Worm (Caenorhabditis elegans) whole organism, L4 larva: ENCODE measurements around the gene ins-17.

Experiments
- F10B5.3 ChIP-seq: sonication (generic microtip); optimal IDR thresholded peaks from 2 replicates; lab custom pipeline; 2016; ENCODE audit warnings: mild to moderate bottlenecking, missing genetic modification characterization, missing compliant biosample characterization
- F44E2.7 ChIP-seq: fragments of 200-800 bp; sonication (Bioruptor generic); IDR thresholded peaks from 2 replicates; pipeline ENCODE4 v2.1.2; 2022; ENCODE audit warnings: missing genetic modification characterization, missing compliant biosample characterization
- F49E8.2 ChIP-seq: sonication (generic microtip); optimal IDR thresholded peaks from 2 replicates; lab custom pipeline; 2016; ENCODE audit warnings: missing compliant biosample characterization, mild to moderate bottlenecking, missing genetic modification characterization, borderline replicate concordance
- aha-1 ChIP-seq: fragments of 150-350 bp; peaks from one replicate; lab custom pipeline; 2014; ENCODE audit warnings: missing biosample characterization, missing genetic modification characterization
- ama-1 ChIP-seq: fragments of 150-350 bp; optimal IDR thresholded peaks from 2 replicates; lab custom pipeline; 2014; ENCODE audit warnings: inconsistent platforms, mixed read lengths
- ceh-32 ChIP-seq: sonication (generic microtip); optimal IDR thresholded peaks from 2 replicates; lab custom pipeline; 2016; ENCODE audit warnings: mild to moderate bottlenecking, missing genetic modification characterization, missing compliant biosample characterization; ENCODE audit not compliant: poor library complexity
- ceh-44 ChIP-seq: fragments of 200-800 bp; sonication (Bioruptor generic); IDR thresholded peaks from 2 replicates; pipeline ENCODE4 v1.3.6; 2022; ENCODE audit warnings: missing genetic modification reagents, missing genetic modification characterization, missing compliant biosample characterization
- ceh-62 ChIP-seq: sonication (generic microtip); optimal IDR thresholded peaks from 2 replicates; lab custom pipeline; 2017; ENCODE audit warnings: missing biosample characterization, missing genetic modification characterization
- ceh-82 ChIP-seq: sonication (generic microtip); optimal IDR thresholded peaks from 2 replicates; lab custom pipeline; 2017; ENCODE audit warnings: missing biosample characterization, missing genetic modification characterization
- ces-1 ChIP-seq: fragments of 150-350 bp; sonication (generic microtip); optimal IDR thresholded peaks from 4 replicates; lab custom pipeline; 2014; ENCODE audit warnings: missing biosample characterization, missing genetic modification reagents, missing genetic modification characterization
- ctbp-1 ChIP-seq: fragments of 200-800 bp; sonication (Bioruptor generic); IDR thresholded peaks from 2 replicates; pipeline ENCODE4 v1.3.6; 2022; ENCODE audit warnings: missing genetic modification reagents, missing genetic modification characterization, missing compliant biosample characterization
- daf-12 ChIP-seq: fragments of 150-350 bp; optimal IDR thresholded peaks from 2 replicates; lab custom pipeline; 2014; ENCODE audit warnings: missing biosample characterization, missing genetic modification reagents, missing genetic modification characterization
- daf-8 ChIP-seq: fragments of 200-800 bp; sonication (Bioruptor generic); IDR thresholded peaks from 2 replicates; pipeline ENCODE4 v1.3.6; 2022; ENCODE audit warnings: missing genetic modification characterization, missing compliant biosample characterization
- dmd-8 ChIP-seq: fragments of 200-800 bp; sonication (Bioruptor generic); IDR thresholded peaks from 2 replicates; pipeline ENCODE4 v1.3.6; 2022; ENCODE audit warnings: missing genetic modification characterization, missing compliant biosample characterization
- dmd-9 ChIP-seq: fragments of 200-800 bp; sonication (Bioruptor generic); IDR thresholded peaks from 2 replicates; pipeline ENCODE4 v1.3.6; 2022; ENCODE audit warnings: missing genetic modification reagents, missing genetic modification characterization, missing compliant biosample characterization
- dve-1 ChIP-seq: sonication (generic microtip); optimal IDR thresholded peaks from 2 replicates; lab custom pipeline; 2017; ENCODE audit warnings: antibody characterized with exemption, mild to moderate bottlenecking, missing genetic modification characterization, missing compliant biosample characterization; ENCODE audit not compliant: insufficient read depth
- fos-1 ChIP-seq: fragments of 150-350 bp; optimal IDR thresholded peaks from 2 replicates; lab custom pipeline; 2014; ENCODE audit warnings: missing biosample characterization, missing genetic modification characterization
- hif-1 ChIP-seq, 2 experiments: sonication (generic microtip); optimal IDR thresholded peaks; 2 replicates each; lab custom pipeline; 2016 to 2017; ENCODE audit warnings: missing compliant biosample characterization in 2 of 2, missing genetic modification characterization in 2 of 2, missing genetic modification reagents in 2 of 2, missing genotype in 2 of 2, mild to moderate bottlenecking in 1 of 2
- jun-1 ChIP-seq: fragments of 150-350 bp; optimal IDR thresholded peaks from 2 replicates; lab custom pipeline; 2014; ENCODE audit warnings: missing biosample characterization, missing genetic modification reagents, missing genetic modification characterization
- lin-1 ChIP-seq: fragments of 200-800 bp; sonication (Bioruptor generic); IDR thresholded peaks from 2 replicates; pipeline ENCODE4 v1.3.6; 2022; ENCODE audit warnings: missing genetic modification reagents, missing genetic modification characterization, missing compliant biosample characterization
- lin-15B ChIP-seq: fragments of 150-350 bp; sonication (generic microtip); optimal IDR thresholded peaks from 3 replicates; lab custom pipeline; 2014; ENCODE audit warnings: missing biosample characterization, missing genetic modification characterization
- lin-29 ChIP-seq: fragments of 200-800 bp; sonication (Bioruptor generic); IDR thresholded peaks from 2 replicates; pipeline ENCODE4 v1.3.6; 2022; ENCODE audit warnings: missing genetic modification reagents, missing genetic modification characterization, missing compliant biosample characterization
- madf-5 ChIP-seq, 2 experiments: fragments of 200-800 bp; sonication (Bioruptor generic); IDR thresholded peaks; 2 replicates each; pipeline ENCODE4 v1.3.6; 2022; ENCODE audit warnings: missing compliant biosample characterization in 2 of 2, missing genetic modification characterization in 2 of 2
- mdt-29 ChIP-seq: fragments of 200-800 bp; sonication (Bioruptor generic); IDR thresholded peaks from 2 replicates; pipeline ENCODE4 v1.3.6; 2022; ENCODE audit warnings: missing genetic modification reagents, missing genetic modification characterization, missing compliant biosample characterization
- mep-1 ChIP-seq: fragments of 150-350 bp; sonication (generic microtip); optimal IDR thresholded peaks from 3 replicates; lab custom pipeline; 2014; ENCODE audit warnings: missing biosample characterization, missing genetic modification characterization
- mes-2 ChIP-seq: sonication (generic microtip); optimal IDR thresholded peaks from 2 replicates; lab custom pipeline; 2016; ENCODE audit warnings: missing genotype, mild to moderate bottlenecking, missing genetic modification characterization, missing compliant biosample characterization; ENCODE audit not compliant: poor library complexity, severe bottlenecking
- mxl-2 ChIP-seq: fragments of 200-800 bp; sonication (Bioruptor generic); conservative IDR thresholded peaks from 2 replicates; pipeline ENCODE4 v1.3.6; 2022; ENCODE audit warnings: missing genetic modification reagents, missing genetic modification characterization, missing compliant biosample characterization
- nhr-102 ChIP-seq: sonication (generic microtip); optimal IDR thresholded peaks from 2 replicates; lab custom pipeline; 2016; ENCODE audit warnings: mild to moderate bottlenecking, missing genetic modification characterization, moderate library complexity, missing compliant biosample characterization
- nhr-111 ChIP-seq: fragments of 200-800 bp; sonication (Bioruptor generic); optimal IDR thresholded peaks from 2 replicates; lab custom pipeline; 2018; ENCODE audit warnings: mild to moderate bottlenecking, missing genetic modification characterization, missing compliant biosample characterization
- nhr-237 ChIP-seq: sonication (generic microtip); optimal IDR thresholded peaks from 2 replicates; lab custom pipeline; 2017; ENCODE audit warnings: missing biosample characterization, missing genetic modification characterization
- nhr-28 ChIP-seq: fragments of 150-350 bp; optimal IDR thresholded peaks from 2 replicates; lab custom pipeline; 2014; ENCODE audit warnings: missing biosample characterization, missing genetic modification characterization
- nhr-48 ChIP-seq: sonication (generic microtip); optimal IDR thresholded peaks from 2 replicates; lab custom pipeline; 2016; ENCODE audit warnings: mild to moderate bottlenecking, missing genetic modification characterization, missing compliant biosample characterization
- nhr-76 ChIP-seq: fragments of 150-350 bp; optimal IDR thresholded peaks from 2 replicates; lab custom pipeline; 2014; ENCODE audit warnings: missing biosample characterization, missing genetic modification characterization
- pha-4 ChIP-seq, 2 experiments: fragments of 150-350 bp in 1 of 2; fragments of 200-800 bp in 1 of 2; sonication (Bioruptor generic) in 1 of 2; IDR thresholded peaks in 1 of 2; optimal IDR thresholded peaks in 1 of 2; 2 replicates each; pipeline versions ENCODE4 v1.3.6 to Lab custom; 2014 to 2022; ENCODE audit warnings: missing genetic modification characterization in 2 of 2, missing genetic modification reagents in 2 of 2, missing biosample characterization in 1 of 2, missing compliant biosample characterization in 1 of 2
- rbr-2 ChIP-seq: sonication (generic microtip); optimal IDR thresholded peaks from 2 replicates; lab custom pipeline; 2016; ENCODE audit warnings: missing genotype, missing genetic modification characterization, missing compliant biosample characterization
- sdz-12 ChIP-seq: fragments of 200-800 bp; sonication (Bioruptor generic); optimal IDR thresholded peaks from 2 replicates; lab custom pipeline; 2018; ENCODE audit warnings: mild to moderate bottlenecking, missing genetic modification characterization, missing compliant biosample characterization
- set-16 ChIP-seq: fragments of 200-800 bp; sonication (Bioruptor generic); IDR thresholded peaks from 2 replicates; pipeline ENCODE4 v1.3.6; 2022; ENCODE audit warnings: missing genetic modification reagents, missing genetic modification characterization, missing compliant biosample characterization
- skn-1 ChIP-seq: fragments of 150-350 bp; optimal IDR thresholded peaks from 2 replicates; lab custom pipeline; 2014; ENCODE audit warnings: missing biosample characterization, missing genetic modification characterization
- tag-97 ChIP-seq: fragments of 200-800 bp; sonication (Bioruptor generic); IDR thresholded peaks from 2 replicates; pipeline ENCODE4 v1.3.6; 2022; ENCODE audit warnings: missing genetic modification characterization, missing compliant biosample characterization
- unc-39 ChIP-seq: sonication (generic microtip); optimal IDR thresholded peaks from 2 replicates; lab custom pipeline; 2017; ENCODE audit warnings: missing biosample characterization, missing genetic modification characterization
- unc-62 ChIP-seq, 3 experiments: fragments of 150-350 bp in 1 of 3; sonication (generic microtip); optimal IDR thresholded peaks in 2 of 3; peaks in 1 of 3; 1 replicate in 1 of 3; 2 replicates in 2 of 3; lab custom pipeline; 2014 to 2017; ENCODE audit warnings: missing biosample characterization in 3 of 3, missing genetic modification characterization in 3 of 3, missing genetic modification reagents in 3 of 3, missing genotype in 1 of 3

The ins-17 gene

DNA sequence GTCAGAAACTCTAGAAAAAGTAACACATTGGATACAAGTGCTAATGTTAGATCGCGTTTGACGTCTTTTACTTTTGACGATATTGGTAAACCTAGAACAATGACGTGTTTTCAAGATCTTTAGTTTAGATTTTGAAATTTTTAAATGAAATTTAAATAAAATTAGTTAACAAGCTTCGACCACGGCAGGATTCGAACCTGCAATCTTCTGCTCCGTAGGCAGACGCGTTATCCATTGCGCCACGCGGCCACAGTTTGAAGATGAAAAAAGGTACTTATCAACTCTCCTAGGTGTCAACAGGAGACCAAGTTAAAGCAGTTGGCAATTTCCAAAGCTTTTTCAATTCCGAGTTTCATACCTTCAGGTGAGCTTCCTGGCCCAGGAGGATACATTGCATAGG is 28.0 kb downstream of the ins-17 start (continued):
- TF ChIP-seq pha-4 (GFP tag; IDR thresholded peaks at IDR 0.05; lab: Robert Waterston, UW) (peak; percentile 41; the same call in 1 of the 2 replicates), pha-4 (tag; optimal IDR thresholded peaks at IDR 0.05; lab: Kevin White, UChicago) (no peak), ceh-32 (tag; lab: Kevin White, UChicago) (no peak), skn-1 (no peak), tag-97 (GFP tag; lab: Robert Waterston, UW) (no peak), mxl-2 (GFP tag; lab: Robert Waterston, UW) (no peak), lin-29 (GFP tag; lab: Robert Waterston, UW) (no peak), nhr-76 (no peak), nhr-237 (no peak), nhr-111 (GFP tag; lab: Kevin White, UChicago) (no peak), hif-1 (tag; optimal IDR thresholded peaks at IDR 0.05; lab: Kevin White, UChicago) (no peak), nhr-102 (peak; percentile 26)

DNA sequence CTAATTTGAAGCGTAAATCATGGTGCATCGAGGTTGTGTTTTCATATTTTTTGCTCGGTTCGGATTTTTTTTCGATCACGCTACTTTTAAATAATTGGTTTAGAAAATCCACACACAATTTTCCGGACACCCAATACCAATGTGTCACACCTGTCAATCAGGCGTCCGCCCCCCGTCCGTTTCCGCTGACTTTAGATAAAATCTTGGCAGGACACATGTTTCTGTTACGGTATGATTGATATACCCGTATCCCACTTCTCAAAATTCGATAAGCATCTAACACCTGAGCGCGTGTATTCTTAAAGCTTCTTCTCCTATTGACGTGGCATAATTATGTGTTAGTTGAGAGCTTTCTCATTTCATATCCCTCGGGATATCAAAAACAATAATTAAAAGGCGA is 29.3 kb downstream of the ins-17 start:
- TF ChIP-seq nhr-76 (no peak), unc-62 (GFP tag; optimal IDR thresholded peaks at IDR 0.05 in 1 of 2; lab: Kevin White, UChicago) (peak in 1 of 2 experiments; percentile 89), unc-62 (tag; optimal IDR thresholded peaks at IDR 0.05; lab: Kevin White, UChicago) (no peak), aha-1 (tag; lab: Kevin White, UChicago) (peak; percentile 9), F10B5.3 (tag; lab: Kevin White, UChicago) (no peak), mes-2 (no peak)

DNA sequence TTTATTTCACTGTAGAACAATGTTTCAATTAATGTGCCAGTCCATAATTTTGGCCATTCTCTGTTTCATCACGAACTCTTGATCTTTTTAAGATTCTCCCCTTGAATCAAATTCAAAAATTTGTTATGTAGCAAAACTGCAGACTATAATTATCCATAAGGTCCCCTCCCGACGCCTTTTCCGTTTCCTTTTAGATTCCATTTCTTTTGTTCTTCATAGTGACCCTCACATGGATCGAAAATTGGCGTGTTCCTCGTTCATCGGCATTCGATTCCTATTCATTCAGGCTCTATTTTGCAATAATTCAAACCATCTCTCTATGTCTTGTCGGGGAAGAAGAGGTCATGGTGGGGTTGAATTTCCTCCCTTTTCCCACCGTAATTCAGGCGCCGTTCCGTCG is 32.9 kb downstream of the ins-17 start:
- TF ChIP-seq aha-1 (tag; lab: Kevin White, UChicago) (peak; percentile 9), mdt-29 (no peak)

DNA sequence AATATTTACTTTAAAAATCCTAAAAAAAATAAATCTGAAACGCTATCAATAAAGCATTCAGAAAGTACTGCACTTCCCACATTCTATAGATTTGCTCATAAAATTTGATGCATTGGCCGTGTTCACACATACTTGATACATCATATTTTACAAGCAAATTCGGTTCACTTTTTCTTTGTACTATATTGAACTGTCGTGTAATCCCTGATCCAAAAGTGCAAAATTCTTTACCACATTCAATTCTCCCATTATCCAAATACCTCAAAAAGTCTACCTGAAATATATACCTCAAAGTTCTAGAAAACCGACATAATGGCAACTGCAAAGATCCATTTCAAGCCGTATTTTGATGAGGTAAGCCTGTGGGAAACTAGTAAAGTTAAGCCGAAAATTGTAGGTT is 35.6 kb downstream of the ins-17 start, which contains the start of gene nex-3:
Gene nex-3, plus strand, starts transcription at position 301 of the 400 bp plus-strand sequence.
- TF ChIP-seq F44E2.7 (no peak), ceh-62 (tag; lab: Kevin White, UChicago) (no peak), dve-1 (tag; lab: Kevin White, UChicago) (no peak), ceh-44 (no peak), ctbp-1 (no peak), mdt-29 (no peak), madf-5 (GFP tag; IDR thresholded peaks at IDR 0.05; lab: Robert Waterston, UW) (no peak)

DNA sequence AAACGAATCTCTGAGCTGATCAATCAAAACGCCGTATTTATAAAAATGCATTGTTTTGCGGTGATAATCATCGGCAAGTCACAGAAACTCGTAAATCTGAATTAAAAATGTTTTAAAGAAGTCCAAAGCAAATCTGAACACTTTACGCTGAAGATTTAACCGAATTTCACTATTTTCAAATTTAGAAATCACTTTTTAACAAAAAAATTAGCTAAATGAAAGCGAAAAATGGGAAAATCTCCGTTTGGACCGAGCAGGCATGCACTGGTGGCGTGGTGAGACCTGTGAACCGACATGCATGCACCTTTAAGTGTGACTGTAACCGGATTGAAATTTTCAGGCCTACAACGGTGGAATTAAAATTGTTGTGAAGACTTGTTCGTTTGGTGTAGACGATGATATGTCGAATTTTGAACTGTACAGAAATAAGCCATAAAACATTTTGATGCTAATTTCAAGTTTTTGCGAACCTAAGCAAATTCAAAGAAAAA is 37.8 kb downstream of the ins-17 start, which contains the start of gene C28A5.2:
Gene C28A5.2, minus strand, starts transcription at position 51 of the 491 bp plus-strand sequence.
- TF ChIP-seq lin-15B (tag; lab: Kevin White, UChicago) (no peak), tag-97 (GFP tag; lab: Robert Waterston, UW) (no peak), jun-1 (tag; lab: Kevin White, UChicago) (no peak), nhr-76 (no peak), F49E8.2 (tag; lab: Kevin White, UChicago) (no peak), sdz-12 (GFP tag; lab: Kevin White, UChicago) (no peak)

DNA sequence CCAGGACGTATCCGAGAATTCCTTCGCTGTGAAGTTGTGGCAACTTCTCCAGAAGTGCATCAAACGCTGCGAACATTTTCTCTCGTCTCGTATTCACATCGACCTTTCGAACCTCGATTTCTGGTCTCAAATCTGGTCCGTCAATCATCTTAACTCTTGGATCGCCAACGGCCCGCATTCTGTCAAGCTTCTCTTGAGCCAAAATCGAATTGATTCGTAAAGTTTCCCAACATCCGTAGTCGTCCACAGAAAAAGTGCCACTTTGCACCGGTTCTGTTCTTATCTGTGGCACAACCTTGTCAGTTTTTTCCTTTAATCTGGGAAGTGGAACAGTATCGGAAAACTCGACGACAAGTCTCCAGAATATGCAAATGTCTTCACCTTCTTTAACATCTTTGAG is 42.1 kb downstream of the ins-17 start:
- TF ChIP-seq nhr-76 (no peak), mep-1 (no peak), nhr-48 (no peak), dmd-8 (GFP tag; lab: Robert Waterston, UW) (peak; percentile 34; the same call in 1 of the 2 replicates), rbr-2 (tag; lab: Kevin White, UChicago) (no peak), ama-1 (lab: Kevin White, UChicago) (no peak), daf-8 (GFP tag; lab: Robert Waterston, UW) (no peak), daf-12 (tag; lab: Kevin White, UChicago) (no peak), fos-1 (tag; lab: Kevin White, UChicago) (no peak), nhr-28 (tag; lab: Kevin White, UChicago) (no peak), nhr-102 (no peak), aha-1 (tag; lab: Kevin White, UChicago) (peak; percentile 82), dmd-9 (GFP tag; lab: Robert Waterston, UW) (peak; percentile 63; the same call in 1 of the 2 replicates), F44E2.7 (no peak), set-16 (GFP tag; lab: Robert Waterston, UW) (no peak), madf-5 (GFP tag; IDR thresholded peaks at IDR 0.05; lab: Robert Waterston, UW) (no peak), ceh-82 (tag; lab: Kevin White, UChicago) (no peak), lin-15B (tag; lab: Kevin White, UChicago) (no peak), lin-1 (GFP tag; lab: Robert Waterston, UW) (no peak), ces-1 (GFP tag; lab: Kevin White, UChicago) (no peak), unc-39 (tag; lab: Kevin White, UChicago) (no peak)
- TF ChIP-seq, all 104 proteins: peak for 3
